Fruit fly (Drosophila melanogaster): Measurements from ENCODE around the gene CG17107.

DNA sequence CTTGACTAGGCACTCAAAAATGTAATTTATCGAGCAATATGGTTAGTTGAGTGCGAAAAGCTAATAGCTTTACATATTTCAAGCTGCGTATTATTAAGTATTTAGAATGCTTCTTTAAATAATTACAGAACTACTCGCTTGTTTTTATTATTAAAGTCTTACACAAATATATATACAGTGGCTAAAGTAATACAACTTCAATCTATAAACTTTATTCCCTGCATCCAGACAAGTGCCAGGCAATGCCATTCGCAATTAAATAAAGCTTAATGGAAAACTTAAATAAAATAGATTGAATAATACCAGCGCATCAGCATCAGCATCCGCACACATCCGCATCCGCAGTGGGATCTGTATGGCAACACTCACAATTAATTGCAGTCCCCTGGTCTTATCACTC, 24.6 kb downstream of the CG17107 start:
- TF ChIP-seq pan (optimal IDR thresholded peaks at IDR 0.05): no peak
- TF ChIP-seq psq (optimal IDR thresholded peaks at IDR 0.05): no peak
- TF ChIP-seq EcR (GFP tag; optimal IDR thresholded peaks at IDR 0.05): no peak
- no peak for TF ChIP-seq Dll (optimal IDR thresholded peaks at IDR 0.05)

Data from whole organism.